Fruit fly (Drosophila melanogaster) whole organism, pupa: Measurements from ENCODE around the gene Ccn.

ENCODE experiments used
- CG10348 ChIP-seq: fragments of 200-800 bp; sonication (Bioruptor generic); IDR thresholded peaks from 2 replicates; pipeline ENCODE4 v1.3.6; 2022; ENCODE audit warnings: missing biosample characterization, missing genetic modification characterization
- CG12605 ChIP-seq: fragments of 200-800 bp; sonication (Bioruptor generic); IDR thresholded peaks from 2 replicates; pipeline ENCODE4 v1.3.6; 2022; ENCODE audit warnings: missing biosample characterization, missing genetic modification characterization
- CG13204 ChIP-seq: fragments of 200-800 bp; sonication (Bioruptor generic); optimal IDR thresholded peaks from 2 replicates; lab custom pipeline; 2018; ENCODE audit warnings: missing biosample characterization, mild to moderate bottlenecking, missing genetic modification characterization, moderate library complexity
- CG14655 ChIP-seq: fragments of 200-800 bp; sonication (Bioruptor generic); optimal IDR thresholded peaks from 3 replicates; lab custom pipeline; 2017; ENCODE audit warnings: mild to moderate bottlenecking, missing biosample characterization, missing genetic modification reagents, missing genetic modification characterization
- CG15710 ChIP-seq: fragments of 200-800 bp; sonication (Bioruptor generic); optimal IDR thresholded peaks from 2 replicates; lab custom pipeline; 2018; ENCODE audit warnings: missing biosample characterization, mild to moderate bottlenecking, missing genetic modification characterization, moderate library complexity
- CG17806 ChIP-seq: fragments of 200-800 bp; sonication (Bioruptor generic); optimal IDR thresholded peaks from 2 replicates; lab custom pipeline; 2018; ENCODE audit warnings: missing biosample characterization, mild to moderate bottlenecking, missing genetic modification characterization, moderate library complexity
- CG32121 ChIP-seq: fragments of 200-800 bp; sonication (Bioruptor generic); IDR thresholded peaks from 2 replicates; pipeline ENCODE4 v1.3.6; 2022; ENCODE audit warnings: missing biosample characterization, missing genetic modification characterization
- CG34367 ChIP-seq: fragments of 200-800 bp; sonication (Bioruptor generic); optimal IDR thresholded peaks from 2 replicates; lab custom pipeline; 2018; ENCODE audit warnings: missing biosample characterization, mild to moderate bottlenecking, missing genetic modification characterization
- CG4496 ChIP-seq: fragments of 200-800 bp; sonication (Bioruptor generic); IDR thresholded peaks from 3 replicates; pipeline ENCODE4 v1.3.6; 2022; ENCODE audit warnings: missing biosample characterization, missing genetic modification characterization
- CG8159 ChIP-seq: fragments of 200-800 bp; sonication (Bioruptor generic); optimal IDR thresholded peaks from 3 replicates; lab custom pipeline; 2018; ENCODE audit warnings: missing biosample characterization, mild to moderate bottlenecking, missing genetic modification characterization, moderate library complexity
- CG8301 ChIP-seq: fragments of 200-800 bp; sonication (Bioruptor generic); optimal IDR thresholded peaks from 2 replicates; lab custom pipeline; 2018; ENCODE audit warnings: missing biosample characterization, mild to moderate bottlenecking, missing genetic modification characterization
- CG9948 ChIP-seq: fragments of 200-800 bp; sonication (Bioruptor generic); optimal IDR thresholded peaks from 2 replicates; lab custom pipeline; 2018; ENCODE audit warnings: missing biosample characterization, mild to moderate bottlenecking, missing genetic modification characterization, moderate library complexity
- D1 ChIP-seq: fragments of 200-800 bp; sonication (Bioruptor generic); optimal IDR thresholded peaks from 2 replicates; lab custom pipeline; 2018; ENCODE audit warnings: missing biosample characterization, mild to moderate bottlenecking, missing genetic modification characterization, moderate library complexity
- EcR ChIP-seq: fragments of 200-800 bp; sonication (Bioruptor generic); optimal IDR thresholded peaks from 3 replicates; lab custom pipeline; 2019; ENCODE audit warnings: missing biosample characterization, missing genetic modification characterization, mild to moderate bottlenecking, moderate library complexity, missing genetic modification reagents
- Ets98B ChIP-seq: fragments of 200-800 bp; sonication (Bioruptor generic); IDR thresholded peaks from 2 replicates; pipeline ENCODE4 v1.3.6; 2022; ENCODE audit warnings: missing biosample characterization, missing genetic modification characterization
- Pif1A ChIP-seq: fragments of 200-800 bp; sonication (Bioruptor generic); optimal IDR thresholded peaks from 3 replicates; lab custom pipeline; 2016; ENCODE audit warnings: missing biosample characterization, missing genetic modification characterization
- Pif1B ChIP-seq: fragments of 200-800 bp; sonication (Bioruptor generic); optimal IDR thresholded peaks from 3 replicates; lab custom pipeline; 2016; ENCODE audit warnings: missing biosample characterization, missing genetic modification characterization
- Snoo ChIP-seq: fragments of 200-800 bp; sonication (Bioruptor generic); optimal IDR thresholded peaks from 3 replicates; lab custom pipeline; 2017; ENCODE audit warnings: missing biosample characterization, mild to moderate bottlenecking, missing genetic modification characterization, inconsistent platforms
- fd96Ca ChIP-seq: fragments of 200-800 bp; sonication (Bioruptor generic); IDR thresholded peaks from 3 replicates; pipeline ENCODE4 v1.3.6; 2022; ENCODE audit warnings: missing biosample characterization, missing genetic modification characterization
- gl ChIP-seq: fragments of 200-800 bp; sonication (Bioruptor generic); optimal IDR thresholded peaks from 2 replicates; lab custom pipeline; 2018; ENCODE audit warnings: missing biosample characterization, mild to moderate bottlenecking, missing genetic modification characterization
- rn ChIP-seq: fragments of 200-800 bp; sonication (Bioruptor generic); IDR thresholded peaks from 2 replicates; pipeline ENCODE4 v1.3.6; 2022; ENCODE audit warnings: missing biosample characterization, missing genetic modification characterization

Gene Ccn

DNA sequence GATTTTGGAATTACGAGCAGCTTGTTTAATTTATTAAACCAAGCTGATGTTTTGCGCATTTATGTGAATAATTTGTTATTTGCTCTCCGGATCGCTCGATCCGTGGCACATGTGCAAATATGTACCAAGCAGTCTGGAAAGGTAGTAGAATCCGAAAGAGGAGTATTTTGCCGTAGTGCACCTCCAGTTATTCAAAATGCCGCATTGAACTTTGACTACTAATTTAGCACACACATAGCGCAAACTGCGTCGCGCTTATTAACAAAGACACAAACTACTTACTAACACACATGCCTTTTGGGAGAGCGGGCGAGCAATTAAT is 30.6 kb upstream of the Ccn start:
- no peak for TF ChIP-seq CG9948
- TF ChIP-seq Ets98B (GFP tag; lab: Robert Waterston, UW), result no peak
- no peak for TF ChIP-seq CG10348 (GFP tag; lab: Robert Waterston, UW)
- TF ChIP-seq D1 (tag; lab: Kevin White, UChicago), result no peak
- no peak for TF ChIP-seq CG32121 (GFP tag; lab: Robert Waterston, UW)
- TF ChIP-seq gl, result no peak
- TF ChIP-seq CG17806 (tag; lab: Kevin White, UChicago), result no peak
- no peak for TF ChIP-seq CG14655 (GFP tag; lab: Kevin White, UChicago)
- no peak for TF ChIP-seq CG12605 (GFP tag; lab: Robert Waterston, UW)
- TF ChIP-seq Snoo, result no peak
- TF ChIP-seq CG4496 (GFP tag; lab: Robert Waterston, UW), result no peak
- TF ChIP-seq rn (GFP tag; lab: Robert Waterston, UW), result no peak
- TF ChIP-seq CG8301, result no peak
- TF ChIP-seq CG13204 (GFP tag; lab: Kevin White, UChicago), result no peak
- TF ChIP-seq fd96Ca (GFP tag; lab: Robert Waterston, UW), result no peak
- TF ChIP-seq Pif1A, result no peak

DNA sequence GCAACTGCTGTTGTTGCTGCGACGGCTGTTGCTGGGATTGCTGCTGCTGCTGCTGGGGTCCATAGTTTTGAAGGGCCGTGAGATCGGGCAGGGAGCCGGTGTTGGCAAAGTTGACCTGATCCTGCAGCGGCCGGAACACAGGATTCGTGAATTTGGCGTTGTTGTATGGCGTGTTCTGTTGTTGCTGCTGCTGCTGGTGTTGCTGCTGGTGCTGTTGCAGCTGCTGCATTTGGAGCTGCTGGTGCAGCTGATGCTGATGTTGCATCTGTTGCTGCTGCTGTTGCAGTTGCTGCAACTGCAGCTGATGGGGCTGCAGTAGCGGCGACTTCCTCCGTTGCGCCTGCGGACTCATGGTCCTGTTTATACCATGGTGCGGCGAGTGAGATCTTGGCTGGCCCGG is 26.2 kb upstream of the Ccn start:
- no peak for TF ChIP-seq CG8301

DNA sequence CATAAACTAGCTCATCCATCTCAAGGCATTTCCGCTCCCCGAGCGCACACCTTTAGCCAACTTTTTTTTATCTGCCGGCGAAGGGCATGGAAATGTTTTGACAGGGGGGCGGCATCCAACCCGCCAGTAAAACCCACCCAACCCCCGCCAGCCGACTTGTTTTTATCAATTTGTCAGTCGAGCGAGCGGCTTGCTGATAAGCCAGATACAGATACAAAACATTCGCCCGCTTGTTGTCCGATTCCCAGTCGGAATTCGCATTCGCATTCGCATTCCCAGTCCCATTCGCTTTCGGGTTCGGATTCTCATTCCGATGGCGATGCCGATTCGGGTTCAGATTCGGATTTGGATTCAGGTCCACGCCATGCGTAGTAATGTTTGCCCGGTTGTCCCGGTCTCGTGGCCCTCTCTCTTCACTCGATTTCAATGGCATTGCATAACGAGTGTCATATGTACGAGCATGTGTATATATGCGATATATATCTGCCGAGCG is 24.7 kb upstream of the Ccn start:
- peak; percentile 32 for TF ChIP-seq CG13204 (GFP tag; lab: Kevin White, UChicago)
- no peak for TF ChIP-seq Ets98B (GFP tag; lab: Robert Waterston, UW)
- TF ChIP-seq Snoo, result no peak
- TF ChIP-seq EcR (GFP tag; lab: Kevin White, UChicago), result peak; percentile 60

DNA sequence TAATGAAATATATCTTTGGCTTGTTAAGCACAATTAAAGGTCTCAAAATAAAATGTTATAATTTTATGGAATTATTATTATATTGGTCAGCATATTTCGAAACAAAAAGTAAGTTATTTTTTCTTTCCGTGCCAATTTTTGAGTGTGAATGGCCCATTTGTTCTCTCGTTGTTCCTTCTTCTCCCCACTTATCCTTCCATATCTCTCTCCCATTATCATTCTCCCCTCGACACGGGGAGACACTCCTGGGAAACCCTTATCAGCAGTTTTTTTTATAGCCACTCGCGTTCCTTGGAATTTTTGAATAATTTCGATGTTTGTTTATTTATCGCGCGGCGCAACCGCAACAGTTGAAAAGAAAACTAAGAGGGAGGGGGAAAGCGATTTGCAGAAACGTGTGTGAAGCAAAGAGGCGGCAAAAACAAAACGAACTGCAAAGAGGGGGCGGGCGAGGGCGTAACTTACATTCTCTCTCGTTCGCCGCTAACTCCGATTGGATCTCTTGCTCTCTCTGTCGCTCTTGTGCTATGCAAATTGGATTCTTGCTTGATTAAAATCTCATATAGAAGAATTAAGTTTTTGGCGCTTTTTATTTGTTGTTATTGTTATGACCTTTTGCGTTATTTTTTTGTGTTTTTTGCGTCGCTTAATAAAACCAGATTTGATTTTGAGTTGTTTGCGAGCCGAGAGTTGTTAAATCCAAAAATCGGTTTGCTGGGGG is 22.0 kb upstream of the Ccn start:
- TF ChIP-seq CG10348 (GFP tag; lab: Robert Waterston, UW), result no peak
- peak; percentile 10; the same call in 1 of the 2 replicates for TF ChIP-seq CG12605 (GFP tag; lab: Robert Waterston, UW)
- no peak for TF ChIP-seq CG34367 (tag; lab: Kevin White, UChicago)
- no peak for TF ChIP-seq Snoo

DNA sequence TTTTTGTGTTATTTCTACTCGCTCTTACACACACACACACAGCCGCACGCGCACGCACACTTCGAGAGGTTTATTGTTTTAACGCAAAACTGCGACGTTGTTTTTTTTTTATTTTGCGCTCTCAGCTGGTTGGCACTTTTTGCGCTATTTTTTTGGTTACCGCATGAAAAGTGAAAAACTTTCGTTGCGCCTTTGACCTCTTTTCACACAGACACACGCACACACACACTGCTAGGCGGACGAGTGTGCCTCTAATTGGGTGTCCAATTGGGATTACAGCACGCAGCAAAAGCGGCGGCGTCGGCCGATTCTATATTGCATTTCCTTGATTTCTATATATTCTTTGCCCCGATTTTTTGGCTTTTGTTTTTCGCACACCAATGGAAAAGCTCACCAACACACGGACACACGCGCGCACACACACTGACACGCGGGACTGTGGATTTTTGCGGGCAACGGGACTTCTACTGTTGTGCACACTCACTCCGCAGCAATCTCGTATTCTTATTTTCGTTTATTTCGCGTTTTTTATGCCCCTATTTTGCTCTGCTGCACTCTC is 21.4 kb upstream of the Ccn start:
- TF ChIP-seq Pif1A (no peak), Ets98B (GFP tag; lab: Robert Waterston, UW) (peak; percentile 15; the same call in 1 of the 2 replicates), CG8159 (tag; lab: Kevin White, UChicago) (no peak), EcR (GFP tag; lab: Kevin White, UChicago) (no peak), CG32121 (GFP tag; lab: Robert Waterston, UW) (peak; percentile 20; the same call in 1 of the 2 replicates), CG17806 (tag; lab: Kevin White, UChicago) (no peak), rn (GFP tag; lab: Robert Waterston, UW) (no peak), Pif1B (GFP tag; lab: Kevin White, UChicago) (no peak), CG12605 (GFP tag; lab: Robert Waterston, UW) (peak; percentile 33; the same call in 1 of the 2 replicates), gl (peak; percentile 21), CG4496 (GFP tag; lab: Robert Waterston, UW) (peak; percentile 56), CG13204 (GFP tag; lab: Kevin White, UChicago) (no peak), D1 (tag; lab: Kevin White, UChicago) (no peak), CG34367 (tag; lab: Kevin White, UChicago) (no peak), CG14655 (GFP tag; lab: Kevin White, UChicago) (peak; percentile 4), CG15710 (tag; lab: Kevin White, UChicago) (no peak), CG8301 (peak; percentile 18), fd96Ca (GFP tag; lab: Robert Waterston, UW) (no peak), Snoo (no peak), CG9948 (no peak), CG10348 (GFP tag; lab: Robert Waterston, UW) (no peak)
- TF ChIP-seq, all 21 proteins: peak for 7

DNA sequence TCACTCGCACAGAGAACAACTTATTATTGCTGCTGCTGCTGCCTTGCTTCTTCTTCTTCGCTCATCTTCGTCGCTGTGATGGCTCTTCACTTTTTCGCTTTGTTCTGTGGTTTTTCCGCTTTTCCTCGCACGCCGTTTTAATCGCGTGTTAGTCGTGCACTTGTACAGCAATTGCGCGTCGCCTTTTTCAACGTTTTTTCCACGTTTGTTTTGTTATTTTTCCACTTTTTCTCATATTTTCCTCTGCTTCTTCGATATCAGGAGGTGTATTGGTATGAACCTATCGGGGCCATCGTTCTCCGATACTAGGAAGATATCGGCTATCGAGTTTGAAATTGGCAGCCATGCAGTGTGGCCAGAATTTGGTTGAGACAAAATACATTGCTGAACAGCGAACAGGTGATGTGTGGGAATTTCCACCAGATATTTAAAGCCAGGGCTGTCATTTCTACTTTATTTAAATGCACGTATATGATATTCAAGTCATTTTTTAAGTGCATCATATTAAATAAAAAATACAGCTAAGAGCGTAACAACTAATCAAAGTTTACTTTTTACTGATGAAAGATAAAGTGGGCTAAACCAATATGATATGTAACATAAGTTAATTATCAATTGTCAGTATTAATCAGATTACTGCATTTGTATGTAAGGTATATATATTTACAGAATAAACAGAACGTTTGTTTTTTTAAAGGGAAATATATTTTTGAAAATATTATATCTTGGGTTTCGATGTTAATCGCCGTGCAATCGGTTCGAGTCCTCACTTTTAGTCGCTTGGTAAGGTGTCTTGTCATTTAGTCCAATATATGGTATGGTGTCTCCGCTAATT is 20.7 kb upstream of the Ccn start, which contains the start of gene Crtc:
TSS of gene Crtc (minus strand) at position 290 of the 835 bp plus-strand sequence.
- TF ChIP-seq rn (GFP tag; lab: Robert Waterston, UW) (no peak), EcR (GFP tag; lab: Kevin White, UChicago) (peak; percentile 13), CG14655 (GFP tag; lab: Kevin White, UChicago) (no peak), CG17806 (tag; lab: Kevin White, UChicago) (no peak), CG4496 (GFP tag; lab: Robert Waterston, UW) (no peak), D1 (tag; lab: Kevin White, UChicago) (peak; percentile 51), CG34367 (tag; lab: Kevin White, UChicago) (no peak), Pif1A (peak; percentile 12), CG9948 (no peak), Ets98B (GFP tag; lab: Robert Waterston, UW) (no peak; the same call in 1 of the 2 replicates)
